Worm (Caenorhabditis elegans) whole organism, early embryonic: Measurements from ENCODE around the gene wrt-8.

Experiments
- B0310.2 ChIP-seq: sonication (generic microtip); optimal IDR thresholded peaks from 2 replicates; lab custom pipeline; 2016; ENCODE audit warnings: mild to moderate bottlenecking, missing genetic modification characterization, missing compliant biosample characterization
- F13C5.2 ChIP-seq: sonication (generic microtip); optimal IDR thresholded peaks from 2 replicates; lab custom pipeline; 2017; ENCODE audit warnings: mild to moderate bottlenecking, missing genetic modification characterization, inconsistent platforms, missing compliant biosample characterization
- aly-1 ChIP-seq: sonication (generic microtip); optimal IDR thresholded peaks from 2 replicates; lab custom pipeline; 2016; ENCODE audit warnings: missing genetic modification characterization, missing compliant biosample characterization
- ama-1 ChIP-seq: fragments of 150-350 bp; optimal IDR thresholded peaks from 2 replicates; lab custom pipeline; 2014
- ceh-13 ChIP-seq: fragments of 200-800 bp; sonication (Bioruptor generic); optimal IDR thresholded peaks from 2 replicates; lab custom pipeline; 2018; ENCODE audit warnings: mild to moderate bottlenecking, missing genetic modification characterization, missing compliant biosample characterization
- ceh-36 ChIP-seq: sonication (generic microtip); optimal IDR thresholded peaks from 2 replicates; lab custom pipeline; 2016; ENCODE audit warnings: missing genetic modification characterization, inconsistent platforms, missing compliant biosample characterization
- ets-7 ChIP-seq: sonication (generic microtip); optimal IDR thresholded peaks from 2 replicates; lab custom pipeline; 2016; ENCODE audit warnings: missing genotype, missing genetic modification characterization, missing compliant biosample characterization
- flt-1 ChIP-seq: fragments of 200-800 bp; sonication (Bioruptor generic); IDR thresholded peaks from 2 replicates; pipeline ENCODE4 v1.3.6; 2022; ENCODE audit warnings: missing genetic modification characterization, missing compliant biosample characterization
- hmbx-1 ChIP-seq: sonication (generic microtip); optimal IDR thresholded peaks from 2 replicates; lab custom pipeline; 2016; ENCODE audit warnings: mild to moderate bottlenecking, missing genetic modification characterization, missing compliant biosample characterization
- hmg-4 ChIP-seq: fragments of 200-800 bp; sonication (Bioruptor generic); optimal IDR thresholded peaks from 2 replicates; lab custom pipeline; 2018; ENCODE audit warnings: mild to moderate bottlenecking, missing genetic modification characterization, missing compliant biosample characterization
- hnd-1 ChIP-seq: sonication (generic microtip); optimal IDR thresholded peaks from 2 replicates; lab custom pipeline; 2016; ENCODE audit warnings: missing genetic modification characterization, missing compliant biosample characterization
- pes-1 ChIP-seq: fragments of 200-800 bp; sonication (Bioruptor generic); IDR thresholded peaks from 2 replicates; pipeline ENCODE4 v1.3.6; 2022; ENCODE audit warnings: missing genetic modification reagents, missing genetic modification characterization, missing compliant biosample characterization
- scrt-1 ChIP-seq: fragments of 200-800 bp; sonication (Bioruptor generic); IDR thresholded peaks from 2 replicates; pipeline ENCODE4 v1.3.6; 2022; ENCODE audit warnings: missing genetic modification characterization, missing compliant biosample characterization
- sea-1 ChIP-seq: fragments of 200-800 bp; sonication (Bioruptor generic); conservative IDR thresholded peaks from 2 replicates; pipeline ENCODE4 v1.3.6; 2022; ENCODE audit warnings: missing genetic modification characterization, missing compliant biosample characterization
- tbx-11 ChIP-seq: fragments of 200-800 bp; sonication (Bioruptor generic); IDR thresholded peaks from 2 replicates; pipeline ENCODE4 v1.3.6; 2022; ENCODE audit warnings: missing genetic modification characterization, missing compliant biosample characterization
- tbx-37 ChIP-seq: fragments of 200-800 bp; sonication (Bioruptor generic); conservative IDR thresholded peaks from 2 replicates; pipeline ENCODE4 v1.3.6; 2022; ENCODE audit warnings: missing genetic modification reagents, missing genetic modification characterization, missing compliant biosample characterization
- tra-4 ChIP-seq: sonication (generic microtip); optimal IDR thresholded peaks from 2 replicates; lab custom pipeline; 2017; ENCODE audit warnings: missing genetic modification characterization, missing compliant biosample characterization

wrt-8 gene

ce11 chrV:15310780-15311179 is 33.6 kb downstream of the wrt-8 start, which contains the start of gene irld-62:
TSS of gene irld-62 (plus strand) at chrV:15311080.
- TF ChIP-seq pes-1 (GFP tag; lab: Robert Waterston, UW) (no peak), sea-1 (GFP tag; lab: Robert Waterston, UW) (no peak), F13C5.2 (tag; lab: Kevin White, UChicago) (no peak), tbx-37 (no peak), aly-1 (tag; lab: Kevin White, UChicago) (no peak), tbx-11 (no peak), hmbx-1 (tag; lab: Kevin White, UChicago) (no peak), scrt-1 (GFP tag; lab: Robert Waterston, UW) (no peak), hnd-1 (tag; lab: Kevin White, UChicago) (no peak), ets-7 (no peak), tra-4 (tag; lab: Kevin White, UChicago) (no peak), ama-1 (lab: Kevin White, UChicago) (no peak)

- no peak for TF ChIP-seq ets-7
Measured at ce11 chrV:15309011-15309410, 35.4 kb downstream of the wrt-8 start, which contains the start of gene srz-10. TSS of gene srz-10 (minus strand) at chrV:15309098.

ce11 chrV:15306745-15307144 is 37.6 kb downstream of the wrt-8 start, which contains the start of gene T26H8.4:
TSS of gene T26H8.4 (minus strand) at chrV:15306845.
- TF ChIP-seq tbx-37 (no peak), ceh-36 (tag; lab: Kevin White, UChicago) (no peak), pes-1 (GFP tag; lab: Robert Waterston, UW) (no peak), hnd-1 (tag; lab: Kevin White, UChicago) (no peak), hmbx-1 (tag; lab: Kevin White, UChicago) (no peak), ets-7 (no peak), hmg-4 (no peak), ceh-13 (GFP tag; lab: Kevin White, UChicago) (no peak), F13C5.2 (tag; lab: Kevin White, UChicago) (no peak), ama-1 (lab: Kevin White, UChicago) (no peak), sea-1 (GFP tag; lab: Robert Waterston, UW) (no peak), B0310.2 (no peak)

DNA sequence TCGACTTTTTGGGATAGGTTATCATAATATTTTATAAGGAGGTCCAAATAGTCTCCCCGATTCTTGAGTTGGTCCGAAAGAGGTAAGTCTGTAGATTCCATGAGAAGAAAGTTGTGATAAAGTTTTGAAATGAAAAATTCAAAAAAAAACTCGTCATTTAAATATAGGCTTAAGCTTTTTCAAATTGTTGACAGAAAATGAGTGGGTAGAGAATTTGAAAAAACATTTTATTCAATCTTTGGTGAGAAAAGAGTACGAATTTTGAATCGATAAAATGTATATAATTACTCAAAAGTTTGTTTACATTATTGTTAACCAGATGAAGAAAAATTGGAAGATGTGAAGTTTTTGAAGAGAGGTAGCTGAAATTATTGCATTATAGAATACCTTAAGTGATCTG is 38.9 kb downstream of the wrt-8 start, which contains the start of gene T26H8.5:
T26H8.5 (minus strand) TSS at position 101 of the 400 bp plus-strand sequence.
- no peak for TF ChIP-seq flt-1 (GFP tag; lab: Robert Waterston, UW)
- TF ChIP-seq ceh-13 (GFP tag; lab: Kevin White, UChicago) = no peak
- no peak for TF ChIP-seq tbx-37
- TF ChIP-seq hnd-1 (tag; lab: Kevin White, UChicago) = no peak
- no peak for TF ChIP-seq pes-1 (GFP tag; lab: Robert Waterston, UW)
- TF ChIP-seq aly-1 (tag; lab: Kevin White, UChicago) = no peak
- TF ChIP-seq tbx-11 = no peak
- no peak for TF ChIP-seq ama-1 (lab: Kevin White, UChicago)
- no peak for TF ChIP-seq B0310.2
- TF ChIP-seq hmg-4 = no peak
- TF ChIP-seq ets-7 = no peak
- TF ChIP-seq F13C5.2 (tag; lab: Kevin White, UChicago) = no peak
- TF ChIP-seq ceh-36 (tag; lab: Kevin White, UChicago) = no peak
- no peak for TF ChIP-seq tra-4 (tag; lab: Kevin White, UChicago)
- no peak for TF ChIP-seq sea-1 (GFP tag; lab: Robert Waterston, UW)
- TF ChIP-seq scrt-1 (GFP tag; lab: Robert Waterston, UW) = no peak
- TF ChIP-seq hmbx-1 (tag; lab: Kevin White, UChicago) = no peak

- TF ChIP-seq ets-7 (no peak), ceh-13 (GFP tag; lab: Kevin White, UChicago) (no peak), scrt-1 (GFP tag; lab: Robert Waterston, UW) (no peak), hmbx-1 (tag; lab: Kevin White, UChicago) (no peak), hnd-1 (tag; lab: Kevin White, UChicago) (no peak), tra-4 (tag; lab: Kevin White, UChicago) (no peak), pes-1 (GFP tag; lab: Robert Waterston, UW) (no peak), flt-1 (GFP tag; lab: Robert Waterston, UW) (no peak), hmg-4 (no peak)
Measured at ce11 chrV:15303625-15304024, 40.8 kb downstream of the wrt-8 start, which contains the start of gene srx-48. TSS of gene srx-48 (minus strand) at chrV:15303725.

ce11 chrV:15298597-15298996 is 45.8 kb downstream of the wrt-8 start, which contains the start of gene cpr-3:
TSS of gene cpr-3 (minus strand) at chrV:15298700.
- TF ChIP-seq pes-1 (GFP tag; lab: Robert Waterston, UW) (no peak), tra-4 (tag; lab: Kevin White, UChicago) (no peak), ceh-36 (tag; lab: Kevin White, UChicago) (no peak), sea-1 (GFP tag; lab: Robert Waterston, UW) (no peak)

DNA sequence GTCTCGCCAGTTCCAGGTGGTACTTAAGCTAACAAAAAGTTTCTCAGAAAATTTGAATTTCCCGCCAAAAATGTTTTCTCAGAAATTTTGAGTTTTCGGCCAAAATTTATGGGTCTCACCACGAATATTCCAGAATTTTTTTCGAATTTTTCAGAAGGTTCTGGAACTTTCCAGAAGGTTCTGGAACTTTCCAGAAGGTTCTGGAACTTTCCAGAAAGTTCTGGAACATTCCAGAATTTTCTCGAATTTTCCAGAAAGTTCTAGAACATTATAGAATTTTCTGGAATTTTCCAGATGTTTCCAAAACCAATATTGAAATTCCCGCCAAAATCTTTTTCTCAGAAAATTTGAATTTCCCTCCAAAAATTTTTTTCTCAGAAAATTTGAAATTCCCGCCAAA is 48.9 kb downstream of the wrt-8 start:
- TF ChIP-seq flt-1 (GFP tag; lab: Robert Waterston, UW) (peak; percentile 15; the same call in 1 of the 2 replicates), pes-1 (GFP tag; lab: Robert Waterston, UW) (peak; percentile 54; the same call in 1 of the 2 replicates)

- TF ChIP-seq scrt-1 (GFP tag; lab: Robert Waterston, UW) (no peak), flt-1 (GFP tag; lab: Robert Waterston, UW) (no peak), ama-1 (lab: Kevin White, UChicago) (no peak), hmbx-1 (tag; lab: Kevin White, UChicago) (no peak), pes-1 (GFP tag; lab: Robert Waterston, UW) (no peak), F13C5.2 (tag; lab: Kevin White, UChicago) (no peak), tra-4 (tag; lab: Kevin White, UChicago) (no peak), ets-7 (no peak), B0310.2 (no peak), aly-1 (tag; lab: Kevin White, UChicago) (no peak), hnd-1 (tag; lab: Kevin White, UChicago) (no peak), tbx-37 (no peak), sea-1 (GFP tag; lab: Robert Waterston, UW) (no peak), ceh-36 (tag; lab: Kevin White, UChicago) (no peak), hmg-4 (no peak), ceh-13 (GFP tag; lab: Kevin White, UChicago) (no peak), tbx-11 (no peak)
Measured at ce11 chrV:15293865-15294264, 50.5 kb downstream of the wrt-8 start, which contains the start of gene str-96. TSS of gene str-96 (minus strand) at chrV:15293965.
